Worm (Caenorhabditis elegans) whole organism, young adult: ENCODE data around the gene ptl-1.

Source experiments
- B0019.2 ChIP-seq: fragments of 200-800 bp; sonication (Bioruptor generic); conservative IDR thresholded peaks from 2 replicates; pipeline ENCODE4 v1.3.6; 2022; ENCODE audit warnings: missing genetic modification reagents, missing genetic modification characterization, missing compliant biosample characterization
- F10E7.11 ChIP-seq: sonication (generic microtip); optimal IDR thresholded peaks from 2 replicates; lab custom pipeline; 2017; ENCODE audit warnings: mild to moderate bottlenecking, missing genetic modification characterization, moderate library complexity, missing compliant biosample characterization
- F22D6.2 ChIP-seq: sonication (generic microtip); optimal IDR thresholded peaks from 2 replicates; lab custom pipeline; 2016; ENCODE audit warnings: mild to moderate bottlenecking, missing genetic modification characterization, missing compliant biosample characterization
- F33H1.4 ChIP-seq: fragments of 200-800 bp; sonication (Bioruptor generic); IDR thresholded peaks from 2 replicates; pipeline ENCODE4 v1.3.6; 2022; ENCODE audit warnings: missing genetic modification reagents, missing genetic modification characterization, missing compliant biosample characterization
- F52B5.7 ChIP-seq: sonication (generic microtip); optimal IDR thresholded peaks from 2 replicates; lab custom pipeline; 2016; ENCODE audit warnings: mild to moderate bottlenecking, missing genetic modification characterization, missing compliant biosample characterization
- F55B11.4 ChIP-seq: sonication (generic microtip); optimal IDR thresholded peaks from 2 replicates; lab custom pipeline; 2016; ENCODE audit warnings: missing compliant biosample characterization, missing genetic modification characterization, borderline replicate concordance; ENCODE audit not compliant: insufficient read depth
- F57C9.4 ChIP-seq: sonication (generic microtip); optimal IDR thresholded peaks from 2 replicates; lab custom pipeline; 2017; ENCODE audit warnings: mild to moderate bottlenecking, missing genetic modification characterization, missing compliant biosample characterization
- K11D2.4 ChIP-seq: fragments of 200-800 bp; sonication (Bioruptor generic); IDR thresholded peaks from 2 replicates; pipeline ENCODE4 v1.3.6; 2022; ENCODE audit warnings: missing genetic modification reagents, missing genetic modification characterization, missing compliant biosample characterization
- K12H6.12 ChIP-seq: fragments of 200-800 bp; sonication (Bioruptor generic); optimal IDR thresholded peaks from 2 replicates; lab custom pipeline; 2018; ENCODE audit warnings: mild to moderate bottlenecking, missing genetic modification characterization, missing compliant biosample characterization
- T07F8.4 ChIP-seq: sonication (generic microtip); optimal IDR thresholded peaks from 2 replicates; lab custom pipeline; 2016; ENCODE audit warnings: mild to moderate bottlenecking, missing genetic modification characterization, moderate library complexity, missing compliant biosample characterization
- Y53G8AR.9 ChIP-seq: fragments of 200-800 bp; sonication (Bioruptor generic); conservative IDR thresholded peaks from 2 replicates; pipeline ENCODE4 v1.3.6; 2022; ENCODE audit warnings: missing genetic modification reagents, missing genetic modification characterization, missing compliant biosample characterization
- Y67H2A.10 ChIP-seq: fragments of 200-800 bp; sonication (Bioruptor generic); conservative IDR thresholded peaks from 2 replicates; pipeline ENCODE4 v1.3.6; 2022; ENCODE audit warnings: missing genetic modification reagents, missing genetic modification characterization, missing compliant biosample characterization
- Y79H2A.3 ChIP-seq: fragments of 200-800 bp; sonication (Bioruptor generic); conservative IDR thresholded peaks from 2 replicates; pipeline ENCODE4 v1.3.6; 2022; ENCODE audit warnings: missing genetic modification reagents, missing genetic modification characterization, missing compliant biosample characterization
- aptf-2 ChIP-seq: fragments of 200-800 bp; sonication (Bioruptor generic); conservative IDR thresholded peaks from 2 replicates; pipeline ENCODE4 v1.3.6; 2022; ENCODE audit warnings: missing genetic modification reagents, missing genetic modification characterization, missing compliant biosample characterization
- atf-7 ChIP-seq: sonication (generic microtip); optimal IDR thresholded peaks from 2 replicates; lab custom pipeline; 2017; ENCODE audit warnings: mild to moderate bottlenecking, missing genetic modification characterization, missing compliant biosample characterization
- bed-2 ChIP-seq: fragments of 200-800 bp; sonication (Bioruptor generic); IDR thresholded peaks from 2 replicates; pipeline ENCODE4 v1.3.6; 2022; ENCODE audit warnings: missing genetic modification reagents, missing genetic modification characterization, missing compliant biosample characterization
- cebp-1 ChIP-seq, 2 experiments: fragments of 200-800 bp in 1 of 2; sonication (Bioruptor generic) in 1 of 2; sonication (generic microtip) in 1 of 2; IDR thresholded peaks in 1 of 2; optimal IDR thresholded peaks in 1 of 2; 2 replicates each; pipeline versions ENCODE4 v1.3.6 to Lab custom; 2017 to 2022; ENCODE audit warnings: missing compliant biosample characterization in 2 of 2, missing genetic modification characterization in 2 of 2, mild to moderate bottlenecking in 1 of 2, missing genetic modification reagents in 1 of 2, moderate library complexity in 1 of 2
- chd-7 ChIP-seq: sonication (generic microtip); optimal IDR thresholded peaks from 2 replicates; lab custom pipeline; 2016; ENCODE audit warnings: mild to moderate bottlenecking, missing genetic modification characterization, moderate library complexity, missing compliant biosample characterization
- egrh-3 ChIP-seq: fragments of 200-800 bp; sonication (Bioruptor generic); IDR thresholded peaks from 2 replicates; pipeline ENCODE4 v1.3.6; 2022; ENCODE audit warnings: missing genetic modification reagents, missing genetic modification characterization, missing compliant biosample characterization
- hlh-12 ChIP-seq: sonication (generic microtip); optimal IDR thresholded peaks from 2 replicates; lab custom pipeline; 2016; ENCODE audit warnings: missing genetic modification characterization, missing compliant biosample characterization
- hlh-26 ChIP-seq: fragments of 200-800 bp; sonication (Bioruptor generic); conservative IDR thresholded peaks from 2 replicates; pipeline ENCODE4 v1.3.6; 2022; ENCODE audit warnings: missing genetic modification reagents, missing genetic modification characterization, missing compliant biosample characterization
- lag-1 ChIP-seq: fragments of 200-800 bp; sonication (Bioruptor generic); IDR thresholded peaks from 2 replicates; pipeline ENCODE4 v1.3.6; 2022; ENCODE audit warnings: missing genetic modification reagents, missing genetic modification characterization, missing compliant biosample characterization
- lin-40 ChIP-seq: sonication (generic microtip); optimal IDR thresholded peaks from 2 replicates; lab custom pipeline; 2016; ENCODE audit warnings: missing genetic modification characterization, mild to moderate bottlenecking, missing compliant biosample characterization, missing genotype, missing genetic modification reagents
- nfya-2 ChIP-seq: fragments of 200-800 bp; sonication (Bioruptor generic); IDR thresholded peaks from 2 replicates; pipeline ENCODE4 v1.3.6; 2022; ENCODE audit warnings: missing genetic modification reagents, missing genetic modification characterization, missing compliant biosample characterization
- nhr-120 ChIP-seq: fragments of 200-800 bp; sonication (Bioruptor generic); IDR thresholded peaks from 2 replicates; pipeline ENCODE4 v1.3.6; 2022; ENCODE audit warnings: missing genetic modification characterization, missing compliant biosample characterization
- nhr-179 ChIP-seq: sonication (generic microtip); optimal IDR thresholded peaks from 2 replicates; lab custom pipeline; 2016; ENCODE audit warnings: mild to moderate bottlenecking, missing genetic modification characterization, missing compliant biosample characterization
- nhr-27 ChIP-seq: fragments of 200-800 bp; sonication (Bioruptor generic); optimal IDR thresholded peaks from 2 replicates; lab custom pipeline; 2018; ENCODE audit warnings: mild to moderate bottlenecking, missing genetic modification characterization, moderate library complexity, missing compliant biosample characterization
- rec-8 ChIP-seq, 2 experiments: sonication (generic microtip); optimal IDR thresholded peaks; 2 replicates each; lab custom pipeline; 2016; ENCODE audit warnings: mild to moderate bottlenecking in 2 of 2, missing genetic modification characterization in 2 of 2, missing genetic modification reagents in 2 of 2, missing genotype in 2 of 2, missing biosample characterization in 1 of 2, missing compliant biosample characterization in 1 of 2, moderate library complexity in 1 of 2
- sea-2 ChIP-seq: fragments of 200-800 bp; sonication (Bioruptor generic); IDR thresholded peaks from 2 replicates; pipeline ENCODE4 v1.3.6; 2022; ENCODE audit warnings: missing genetic modification characterization, missing compliant biosample characterization
- snpc-1.1 ChIP-seq: sonication (generic microtip); optimal IDR thresholded peaks from 2 replicates; lab custom pipeline; 2017; ENCODE audit warnings: missing genetic modification characterization, mild to moderate bottlenecking, missing compliant biosample characterization, antibody characterized with exemption, moderate library complexity, missing genotype, missing genetic modification reagents; ENCODE audit not compliant: insufficient read depth
- snpc-4 ChIP-seq, 5 experiments: fragments of 150-350 bp in 1 of 5; sonication (generic microtip) in 4 of 5; optimal IDR thresholded peaks; 2 replicates each; lab custom pipeline; 2014 to 2018; ENCODE audit warnings: missing genetic modification characterization in 5 of 5, missing biosample characterization in 3 of 5, antibody characterized with exemption in 2 of 5, mild to moderate bottlenecking in 2 of 5, missing compliant biosample characterization in 2 of 5, missing genotype in 2 of 5, moderate library complexity in 2 of 5, missing genetic modification reagents in 1 of 5
- tbx-9 ChIP-seq: sonication (generic microtip); optimal IDR thresholded peaks from 2 replicates; lab custom pipeline; 2016; ENCODE audit warnings: borderline replicate concordance, missing genetic modification characterization, inconsistent platforms, missing compliant biosample characterization
- unc-130 ChIP-seq: sonication (generic microtip); optimal IDR thresholded peaks from 2 replicates; lab custom pipeline; 2016; ENCODE audit warnings: missing genetic modification reagents, missing genetic modification characterization, missing compliant biosample characterization
- unc-62 ChIP-seq: fragments of 150-350 bp; optimal IDR thresholded peaks from 2 replicates; lab custom pipeline; 2014; ENCODE audit warnings: missing biosample characterization, missing genetic modification reagents, missing genetic modification characterization
- zfh-2 ChIP-seq: fragments of 200-800 bp; sonication (Bioruptor generic); conservative IDR thresholded peaks from 2 replicates; pipeline ENCODE4 v1.3.6; 2022; ENCODE audit warnings: missing genetic modification reagents, missing genetic modification characterization, missing compliant biosample characterization
- zim-3 ChIP-seq: sonication (generic microtip); optimal IDR thresholded peaks from 2 replicates; lab custom pipeline; 2017; ENCODE audit warnings: mild to moderate bottlenecking, missing genetic modification characterization, moderate library complexity, missing compliant biosample characterization
- ztf-18 ChIP-seq: sonication (generic microtip); optimal IDR thresholded peaks from 2 replicates; lab custom pipeline; 2016; ENCODE audit warnings: missing genotype, mild to moderate bottlenecking, missing genetic modification characterization, missing compliant biosample characterization
- ztf-25 ChIP-seq: fragments of 200-800 bp; sonication (Bioruptor generic); IDR thresholded peaks from 2 replicates; pipeline ENCODE4 v1.3.6; 2022; ENCODE audit warnings: missing genetic modification reagents, missing genetic modification characterization, missing compliant biosample characterization

ptl-1 gene

ce11 chrIII:764404-764803 is 580 bp upstream of the ptl-1 start:
- TF ChIP-seq rec-8 (tag; optimal IDR thresholded peaks at IDR 0.05; lab: Kevin White, UChicago) (no peak), zfh-2 (0 out of 2 replicates have a peak, but pooled peaks have one; percentile 21), F10E7.11 (tag; lab: Kevin White, UChicago) (no peak), cebp-1 (GFP tag; IDR thresholded peaks at IDR 0.05; lab: Robert Waterston, UW) (no peak), cebp-1 (tag; optimal IDR thresholded peaks at IDR 0.05; lab: Kevin White, UChicago) (peak; percentile 32), K12H6.12 (tag; lab: Kevin White, UChicago) (peak; percentile 43)

ce11 chrIII:768528-768927 is 3.5 kb downstream of the ptl-1 start:
- TF ChIP-seq lin-40 (tag; lab: Kevin White, UChicago) (no peak), egrh-3 (GFP tag; lab: Robert Waterston, UW) (peak; percentile 54; the same call in 1 of the 2 replicates), zfh-2 (peak; percentile 69)

ce11 chrIII:770958-771357 is 6.0 kb downstream of the ptl-1 start, which contains the start of gene tpst-2:
Gene tpst-2 (plus strand): TSS chrIII:771258.
- TF ChIP-seq F22D6.2 (tag; lab: Kevin White, UChicago), result no peak
- no peak for TF ChIP-seq ztf-25 (GFP tag; lab: Robert Waterston, UW)
- no peak for TF ChIP-seq nhr-120 (GFP tag; lab: Robert Waterston, UW)
- no peak for TF ChIP-seq unc-130
- no peak for TF ChIP-seq ztf-18 (tag; lab: Kevin White, UChicago)
- no peak for TF ChIP-seq snpc-4 (GFP tag; optimal IDR thresholded peaks at IDR 0.05; lab: Kevin White, UChicago)
- no peak for TF ChIP-seq snpc-4 (tag; optimal IDR thresholded peaks at IDR 0.05; lab: Kevin White, UChicago)
- no peak for TF ChIP-seq zim-3 (tag; lab: Kevin White, UChicago)
- no peak for TF ChIP-seq nhr-27 (tag; lab: Kevin White, UChicago)

ce11 chrIII:772675-773074 is 7.7 kb downstream of the ptl-1 start:
- no peak for TF ChIP-seq atf-7 (tag; lab: Kevin White, UChicago)
- no peak for TF ChIP-seq K11D2.4
- TF ChIP-seq nfya-2 (GFP tag; lab: Robert Waterston, UW), result no peak
- no peak for TF ChIP-seq Y53G8AR.9 (GFP tag; lab: Robert Waterston, UW)
- TF ChIP-seq unc-62 (GFP tag; lab: Kevin White, UChicago), result no peak
- TF ChIP-seq K12H6.12 (tag; lab: Kevin White, UChicago), result no peak
- TF ChIP-seq hlh-12 (tag; lab: Kevin White, UChicago), result no peak

ce11 chrIII:773114-773513 is 8.1 kb downstream of the ptl-1 start, which contains the start of gene cyn-6:
Gene cyn-6 (plus strand): TSS chrIII:773414.
- no peak for TF ChIP-seq zfh-2
- TF ChIP-seq hlh-26, result no peak
- TF ChIP-seq Y53G8AR.9 (GFP tag; lab: Robert Waterston, UW), result no peak
- no peak for TF ChIP-seq lag-1 (GFP tag; lab: Robert Waterston, UW)
- no peak for TF ChIP-seq snpc-1.1 (tag; lab: Kevin White, UChicago)
- no peak for TF ChIP-seq cebp-1 (GFP tag; IDR thresholded peaks at IDR 0.05; lab: Robert Waterston, UW)
- TF ChIP-seq cebp-1 (tag; optimal IDR thresholded peaks at IDR 0.05; lab: Kevin White, UChicago), result no peak
- TF ChIP-seq rec-8 (tag; optimal IDR thresholded peaks at IDR 0.05; lab: Kevin White, UChicago), result no peak
- TF ChIP-seq B0019.2 (GFP tag; lab: Robert Waterston, UW), result no peak
- TF ChIP-seq sea-2 (GFP tag; lab: Robert Waterston, UW), result no peak

ce11 chrIII:775443-775842 is 10.5 kb downstream of the ptl-1 start:
- TF ChIP-seq Y79H2A.3 (GFP tag; lab: Robert Waterston, UW) (no peak), T07F8.4 (tag; lab: Kevin White, UChicago) (no peak), tbx-9 (tag; lab: Kevin White, UChicago) (no peak), F33H1.4 (no peak), nhr-179 (tag; lab: Kevin White, UChicago) (no peak), chd-7 (tag; lab: Kevin White, UChicago) (no peak), bed-2 (GFP tag; lab: Robert Waterston, UW) (no peak), atf-7 (tag; lab: Kevin White, UChicago) (no peak), lag-1 (GFP tag; lab: Robert Waterston, UW) (no peak), F55B11.4 (tag; lab: Kevin White, UChicago) (no peak), F57C9.4 (no peak), aptf-2 (no peak), F52B5.7 (tag; lab: Kevin White, UChicago) (no peak), Y67H2A.10 (GFP tag; lab: Robert Waterston, UW) (no peak)
- TF ChIP-seq, all 124 proteins: peak for 0
